Worm (Caenorhabditis elegans): ENCODE measurements around the gene sqst-1.

sqst-1 gene

DNA sequence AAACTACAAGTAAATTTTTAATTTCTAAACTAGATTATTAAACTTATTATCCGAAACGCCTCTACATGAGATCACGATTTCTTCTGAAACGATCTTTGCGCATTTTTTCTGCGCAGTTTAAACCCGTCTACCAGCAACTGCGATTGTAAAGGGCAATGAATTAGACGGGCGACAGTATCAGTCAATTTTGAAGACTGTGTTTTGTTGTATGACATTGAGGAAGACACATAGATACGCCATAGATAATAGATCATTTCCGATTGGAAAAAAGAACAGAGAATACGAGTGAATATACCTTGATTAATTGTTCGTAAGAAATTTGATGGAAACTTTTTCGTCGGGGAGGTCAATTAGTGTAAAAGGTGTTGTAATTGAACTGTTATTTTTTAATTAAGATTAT, 12.7 kb upstream of the sqst-1 start:
- TF ChIP-seq akir-1 (GFP tag; optimal IDR thresholded peaks at IDR 0.05) (no peak), ceh-91 (GFP tag; IDR thresholded peaks at IDR 0.05) (no peak), mel-28 (tag; optimal IDR thresholded peaks at IDR 0.05; ENCODE audit: borderline replicate concordance) (no peak), unc-62 (GFP tag; optimal IDR thresholded peaks at IDR 0.05) (no peak), ceh-40 (GFP tag; IDR thresholded peaks at IDR 0.05) (no peak), nhr-120 (GFP tag; IDR thresholded peaks at IDR 0.05) (no peak), lsl-1 (GFP tag; optimal IDR thresholded peaks at IDR 0.05) (no peak)

DNA sequence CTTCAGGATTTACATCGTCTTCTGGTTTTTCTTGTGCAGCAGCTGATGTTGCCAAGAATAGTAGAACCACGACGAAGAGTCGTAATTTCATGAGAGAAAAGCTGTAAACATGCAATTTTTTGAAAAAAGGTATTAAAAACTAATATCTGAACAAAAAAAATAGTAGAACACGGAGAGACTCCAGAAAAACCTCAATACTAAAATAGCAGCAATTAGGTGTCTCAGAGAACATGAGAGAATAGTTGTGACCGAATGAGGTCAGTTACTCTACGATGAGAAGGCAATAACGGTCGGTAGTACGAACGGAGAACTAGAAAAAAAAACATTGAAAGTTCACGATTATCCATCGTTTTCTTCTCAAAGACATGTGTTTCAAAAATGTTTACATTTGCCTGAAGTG, 5.0 kb upstream of the sqst-1 start, which contains the start of gene tgn-38:
tgn-38 (minus strand) TSS at position 101 of the 400 bp plus-strand sequence.
- TF ChIP-seq snpc-1.3 (tag; optimal IDR thresholded peaks at IDR 0.05; ENCODE audit: insufficient read depth): no peak
- TF ChIP-seq T07F8.4 (tag; optimal IDR thresholded peaks at IDR 0.05): no peak
- no peak for TF ChIP-seq pha-4 (tag; optimal IDR thresholded peaks at IDR 0.05)
- TF ChIP-seq C17E4.6 (GFP tag; IDR thresholded peaks at IDR 0.05): no peak
- TF ChIP-seq egrh-3 (GFP tag; IDR thresholded peaks at IDR 0.05): no peak
- TF ChIP-seq attf-6 (GFP tag; IDR thresholded peaks at IDR 0.05): no peak
- no peak for TF ChIP-seq ceh-58 (GFP tag; IDR thresholded peaks at IDR 0.05)
- no peak for TF ChIP-seq hsf-1 (GFP tag; IDR thresholded peaks at IDR 0.05)
- no peak for TF ChIP-seq snpc-1.1 (tag; optimal IDR thresholded peaks at IDR 0.05; ENCODE audit: insufficient read depth)
- TF ChIP-seq F57C9.4 (tag; optimal IDR thresholded peaks at IDR 0.05): no peak
- TF ChIP-seq ztf-6 (GFP tag; IDR thresholded peaks at IDR 0.05): no peak
- no peak for TF ChIP-seq madf-8 (GFP tag; conservative IDR thresholded peaks at IDR 0.05)
- TF ChIP-seq lin-26 (GFP tag; IDR thresholded peaks at IDR 0.05): no peak
- TF ChIP-seq tbp1 (GFP tag; optimal IDR thresholded peaks at IDR 0.05): no peak
- no peak for TF ChIP-seq tbx-9 (tag; optimal IDR thresholded peaks at IDR 0.05; ENCODE audit: borderline replicate concordance)

DNA sequence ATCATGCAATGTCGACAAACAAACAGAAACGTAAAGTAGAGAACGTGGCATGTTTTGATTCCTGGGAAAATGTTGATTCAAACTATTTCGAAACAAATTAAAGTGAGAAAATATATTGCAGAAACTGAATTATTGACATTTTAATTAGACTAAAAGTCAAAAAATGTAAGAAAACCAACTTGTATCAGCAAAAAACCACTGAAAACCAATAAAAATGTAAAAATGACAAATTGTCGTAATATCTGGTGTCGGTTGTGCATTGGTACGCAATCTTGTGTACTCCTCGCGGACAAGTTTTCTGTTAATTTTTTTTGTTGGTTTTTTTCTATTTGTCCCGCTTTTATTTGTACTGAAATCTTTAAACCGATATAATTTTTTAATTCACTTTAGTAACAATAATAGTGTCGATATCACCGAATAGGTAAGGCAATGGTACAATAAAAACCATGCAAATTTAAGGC, 4.3 kb upstream of the sqst-1 start, which contains the start of gene T12G3.11:
T12G3.11 (minus strand) TSS at position 51 of the 461 bp plus-strand sequence.
- TF ChIP-seq lin-35 (GFP tag; optimal IDR thresholded peaks at IDR 0.05): peak in 1 of 3 experiments; percentile 32
- TF ChIP-seq sptf-2 (GFP tag; optimal IDR thresholded peaks at IDR 0.05): no peak
- TF ChIP-seq B0336.3 (GFP tag; IDR thresholded peaks at IDR 0.05): peak; percentile 29; the same call in 1 of the 2 replicates
- TF ChIP-seq B0261.1 (tag; optimal IDR thresholded peaks at IDR 0.05): no peak
- 0 out of 2 replicates have a peak, but pooled peaks have one; percentile 61 for TF ChIP-seq madf-3 (GFP tag; IDR thresholded peaks at IDR 0.05)
- TF ChIP-seq F23B12.7 (tag; optimal IDR thresholded peaks at IDR 0.05; ENCODE audit: insufficient read depth): peak; percentile 46
- no peak for TF ChIP-seq rec-8 (tag; optimal IDR thresholded peaks at IDR 0.05)
- no peak for TF ChIP-seq lsy-27 (tag; optimal IDR thresholded peaks at IDR 0.05; ENCODE audit: borderline replicate concordance, insufficient read depth)
- no peak for TF ChIP-seq aptf-3 (GFP tag; IDR thresholded peaks at IDR 0.05)
- no peak for TF ChIP-seq tbp1 (GFP tag; optimal IDR thresholded peaks at IDR 0.05)
- TF ChIP-seq ZK185.1 (tag; optimal IDR thresholded peaks at IDR 0.05; ENCODE audit: poor library complexity, severe bottlenecking): no peak
- TF ChIP-seq cebp-1 (GFP tag; IDR thresholded peaks at IDR 0.05): no peak
- peak; percentile 7 for TF ChIP-seq cebp-1 (tag; optimal IDR thresholded peaks at IDR 0.05)
- no peak for TF ChIP-seq attf-6 (GFP tag; IDR thresholded peaks at IDR 0.05)
- TF ChIP-seq dpl-1 (GFP tag; optimal IDR thresholded peaks at IDR 0.05): peak; percentile 27
- TF ChIP-seq aptf-2 (GFP tag; conservative IDR thresholded peaks at IDR 0.05): no peak
- peak; percentile 28 for TF ChIP-seq efl-1 (GFP tag; optimal IDR thresholded peaks at IDR 0.05)
- TF ChIP-seq madf-6 (GFP tag; IDR thresholded peaks at IDR 0.05): 0 out of 2 replicates have a peak, but pooled peaks have one; percentile 57
- TF ChIP-seq lin-54 (GFP tag; optimal IDR thresholded peaks at IDR 0.05): peak; percentile 38
- TF ChIP-seq ceh-58 (GFP tag; IDR thresholded peaks at IDR 0.05): no peak
- TF ChIP-seq him-1 (tag; optimal IDR thresholded peaks at IDR 0.05): no peak
- no peak for TF ChIP-seq hsf-1 (GFP tag; IDR thresholded peaks at IDR 0.05)
- TF ChIP-seq gei-17 (GFP tag; optimal IDR thresholded peaks at IDR 0.05): no peak
- peak; percentile 26 for TF ChIP-seq lsl-1 (GFP tag; optimal IDR thresholded peaks at IDR 0.05)
- TF ChIP-seq mcd-1 (GFP tag; IDR thresholded peaks at IDR 0.05): 0 out of 2 replicates have a peak, but pooled peaks have one; percentile 8
